Worm (Caenorhabditis elegans) whole organism, L4 larva: Measurements from ENCODE around the gene srh-277.

ENCODE experiments used
- Y105C5A.15 ChIP-seq: fragments of 200-800 bp; sonication (Bioruptor generic); IDR thresholded peaks from 2 replicates; pipeline ENCODE4 v1.3.6; 2022; ENCODE audit warnings: missing genetic modification characterization, missing compliant biosample characterization
- ama-1 ChIP-seq: fragments of 150-350 bp; optimal IDR thresholded peaks from 2 replicates; lab custom pipeline; 2014; ENCODE audit warnings: inconsistent platforms, mixed read lengths
- fos-1 ChIP-seq: fragments of 150-350 bp; optimal IDR thresholded peaks from 2 replicates; lab custom pipeline; 2014; ENCODE audit warnings: missing biosample characterization, missing genetic modification characterization
- nhr-28 ChIP-seq: fragments of 150-350 bp; optimal IDR thresholded peaks from 2 replicates; lab custom pipeline; 2014; ENCODE audit warnings: missing biosample characterization, missing genetic modification characterization
- nhr-77 ChIP-seq: fragments of 150-350 bp; optimal IDR thresholded peaks from 2 replicates; lab custom pipeline; 2014; ENCODE audit warnings: missing biosample characterization, missing genetic modification characterization
- ztf-7 ChIP-seq: fragments of 150-350 bp; optimal IDR thresholded peaks from 2 replicates; lab custom pipeline; 2014; ENCODE audit warnings: missing biosample characterization, missing genetic modification characterization

DNA sequence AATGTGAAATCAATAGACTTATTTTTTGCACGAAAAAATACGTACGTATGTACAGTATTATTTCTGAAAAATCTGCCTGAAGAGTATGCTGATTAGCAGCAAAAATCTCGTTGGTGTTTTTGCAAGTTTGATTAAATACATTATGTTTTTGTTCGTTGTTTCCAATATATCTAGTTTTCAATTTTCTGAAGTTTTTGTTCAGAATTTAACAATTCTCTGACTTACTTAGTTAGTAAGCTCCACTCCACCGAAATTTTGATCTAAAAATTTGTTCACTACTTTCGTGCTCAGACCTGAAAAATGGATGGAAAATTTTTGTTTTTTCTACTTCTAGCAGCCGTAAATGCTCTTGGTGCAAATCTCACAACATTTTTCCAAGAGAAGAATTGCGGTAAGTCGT is 21.9 kb downstream of the srh-277 start, which contains the start of gene irld-26:
- TF ChIP-seq fos-1 (tag; lab: Kevin White, UChicago) (no peak), ama-1 (lab: Kevin White, UChicago) (no peak), ztf-7 (no peak), nhr-77 (tag; lab: Kevin White, UChicago) (no peak), Y105C5A.15 (no peak), nhr-28 (no peak)
